Worm (Caenorhabditis elegans): Measurements from ENCODE around the gene hpo-40.

Gene hpo-40

DNA sequence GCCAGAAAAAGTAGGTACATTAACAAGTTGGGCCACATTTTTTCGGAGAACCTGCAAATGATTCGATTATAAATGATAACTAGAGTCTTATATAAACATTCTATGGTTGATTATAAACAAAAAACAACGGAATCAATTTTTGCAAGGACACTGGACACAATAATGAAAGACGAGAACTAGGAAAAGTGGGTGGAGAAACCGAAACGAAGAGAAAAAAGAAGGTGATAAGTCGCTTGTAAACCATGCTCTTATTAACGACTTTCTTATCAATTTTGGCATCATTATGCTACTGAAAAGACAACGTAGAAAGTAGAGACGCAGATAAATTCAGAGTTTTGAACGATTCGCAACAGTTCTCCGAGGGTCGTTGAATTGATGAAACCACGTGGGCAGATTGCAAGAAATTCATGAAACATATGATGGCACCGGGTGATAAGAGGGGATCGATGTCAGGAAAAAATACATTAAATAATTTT lies 22.6 kb upstream of the hpo-40 start, which contains the start of gene ZK856.5:
Gene ZK856.5, minus strand, starts transcription at position 51 of the 476 bp plus-strand sequence.
- TF ChIP-seq ztf-23 (GFP tag; IDR thresholded peaks at IDR 0.05): no peak
- TF ChIP-seq T22C8.4 (GFP tag; IDR thresholded peaks at IDR 0.05): no peak
- TF ChIP-seq ztf-29 (GFP tag; IDR thresholded peaks at IDR 0.05): no peak
- TF ChIP-seq med-1 (GFP tag; optimal IDR thresholded peaks at IDR 0.05; ENCODE audit: insufficient read depth): no peak
- TF ChIP-seq ref-1 (GFP tag; conservative IDR thresholded peaks at IDR 0.05): no peak
- TF ChIP-seq tab-1 (GFP tag; IDR thresholded peaks at IDR 0.05): no peak
- no peak for TF ChIP-seq flt-1 (GFP tag; IDR thresholded peaks at IDR 0.05)
- no peak for TF ChIP-seq klf-2 (GFP tag; conservative IDR thresholded peaks at IDR 0.05)
- no peak for TF ChIP-seq cog-1 (tag; optimal IDR thresholded peaks at IDR 0.05)

DNA sequence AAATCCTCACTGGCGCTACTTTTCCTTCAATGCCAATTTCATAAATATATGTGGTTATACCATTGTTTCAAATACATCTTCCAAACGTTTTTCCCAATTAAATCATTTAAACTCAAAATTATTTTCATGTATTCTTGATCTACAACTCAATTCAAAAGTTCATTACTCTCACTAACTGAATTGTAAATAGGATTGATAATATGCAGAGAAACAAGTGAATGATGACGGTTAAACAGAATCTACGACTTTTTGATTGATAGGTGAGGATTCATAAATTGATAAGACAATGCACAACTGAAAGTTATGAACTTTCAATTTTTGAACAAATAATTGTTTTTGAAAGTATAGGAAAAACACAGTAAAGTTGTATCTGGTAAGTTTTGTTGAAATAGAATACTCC lies 21.5 kb upstream of the hpo-40 start:
- TF ChIP-seq tab-1 (GFP tag; IDR thresholded peaks at IDR 0.05) (no peak), ztf-23 (GFP tag; IDR thresholded peaks at IDR 0.05) (no peak), ztf-29 (GFP tag; IDR thresholded peaks at IDR 0.05) (no peak), T22C8.4 (GFP tag; IDR thresholded peaks at IDR 0.05) (no peak), ref-1 (GFP tag; conservative IDR thresholded peaks at IDR 0.05) (no peak), cog-1 (tag; optimal IDR thresholded peaks at IDR 0.05) (no peak), med-1 (GFP tag; optimal IDR thresholded peaks at IDR 0.05; ENCODE audit: insufficient read depth) (no peak), flt-1 (GFP tag; IDR thresholded peaks at IDR 0.05) (no peak)

DNA sequence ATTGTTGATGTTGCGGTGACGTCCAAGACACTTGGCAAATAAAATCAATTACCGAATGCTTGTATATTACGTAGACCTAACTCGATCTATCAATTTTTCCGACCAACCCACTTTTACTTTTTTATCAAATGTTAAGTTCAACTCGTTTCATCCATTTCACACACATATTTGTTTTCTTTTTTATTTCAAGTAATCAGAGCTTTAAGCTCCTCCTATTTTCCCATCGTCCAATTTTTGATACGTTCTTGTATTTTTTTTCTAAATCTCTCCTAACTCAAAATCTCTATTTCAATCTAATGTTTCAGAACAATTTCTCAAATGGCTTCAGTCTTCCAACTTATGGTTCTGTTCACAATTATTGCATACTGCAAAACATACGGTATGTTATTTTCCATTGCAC lies 14.3 kb upstream of the hpo-40 start, which contains the start of gene ZK856.6:
Gene ZK856.6, plus strand, starts transcription at position 301 of the 400 bp plus-strand sequence.
- TF ChIP-seq T22C8.4 (GFP tag; IDR thresholded peaks at IDR 0.05): no peak
- TF ChIP-seq flt-1 (GFP tag; IDR thresholded peaks at IDR 0.05): no peak
- no peak for TF ChIP-seq ref-1 (GFP tag; conservative IDR thresholded peaks at IDR 0.05)
- TF ChIP-seq ztf-29 (GFP tag; IDR thresholded peaks at IDR 0.05): no peak
- TF ChIP-seq ztf-23 (GFP tag; IDR thresholded peaks at IDR 0.05): no peak
- no peak for TF ChIP-seq klf-2 (GFP tag; conservative IDR thresholded peaks at IDR 0.05)
- no peak for TF ChIP-seq med-1 (GFP tag; optimal IDR thresholded peaks at IDR 0.05; ENCODE audit: insufficient read depth)
- TF ChIP-seq tab-1 (GFP tag; IDR thresholded peaks at IDR 0.05): no peak
- TF ChIP-seq cog-1 (tag; optimal IDR thresholded peaks at IDR 0.05): no peak

DNA sequence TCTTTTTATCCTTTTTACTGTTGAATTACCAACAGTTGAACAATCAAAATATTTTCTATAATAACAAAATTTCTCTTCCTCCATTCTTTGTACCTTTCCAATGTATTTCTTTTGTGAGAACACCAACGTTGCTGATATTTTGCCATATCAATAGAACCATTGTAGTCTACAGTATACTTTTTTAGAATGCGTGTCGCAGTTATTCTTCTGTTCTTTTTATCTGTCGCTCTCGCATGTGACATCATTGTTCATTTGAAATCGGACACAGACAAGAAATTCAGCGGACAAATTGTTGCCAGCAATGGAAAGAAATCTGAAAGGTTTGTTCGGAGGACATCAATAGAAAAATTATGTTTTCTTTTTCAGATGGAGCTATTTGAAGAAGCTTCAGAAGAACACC lies 10.8 kb upstream of the hpo-40 start, which contains the start of gene ZK856.7:
Gene ZK856.7, plus strand, starts transcription at position 186 of the 400 bp plus-strand sequence.
- TF ChIP-seq tab-1 (GFP tag; IDR thresholded peaks at IDR 0.05): no peak
- TF ChIP-seq T22C8.4 (GFP tag; IDR thresholded peaks at IDR 0.05): no peak
- TF ChIP-seq klf-2 (GFP tag; conservative IDR thresholded peaks at IDR 0.05): no peak
- TF ChIP-seq med-1 (GFP tag; optimal IDR thresholded peaks at IDR 0.05; ENCODE audit: insufficient read depth): no peak
- no peak for TF ChIP-seq cog-1 (tag; optimal IDR thresholded peaks at IDR 0.05)
- no peak for TF ChIP-seq ztf-23 (GFP tag; IDR thresholded peaks at IDR 0.05)
- no peak for TF ChIP-seq flt-1 (GFP tag; IDR thresholded peaks at IDR 0.05)
- no peak for TF ChIP-seq ref-1 (GFP tag; conservative IDR thresholded peaks at IDR 0.05)
- TF ChIP-seq ztf-29 (GFP tag; IDR thresholded peaks at IDR 0.05): no peak

DNA sequence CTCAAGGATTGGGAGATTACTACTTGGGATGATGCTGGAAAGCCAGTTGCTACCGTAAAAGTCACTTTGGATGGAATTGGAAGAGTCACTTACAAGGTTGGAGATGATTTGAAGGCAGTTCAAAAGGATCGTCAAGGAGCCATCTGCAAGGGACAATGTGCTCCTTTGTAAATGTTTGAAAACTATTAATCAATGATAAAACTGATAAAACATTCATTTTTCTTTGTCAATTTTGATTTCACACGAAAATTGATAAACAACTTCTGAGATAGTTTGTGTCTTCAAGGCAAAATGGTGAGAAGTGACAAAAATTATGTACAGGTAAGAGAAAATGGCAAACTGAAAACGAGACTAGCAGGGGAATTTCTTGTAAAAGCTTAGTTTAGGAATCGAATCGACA lies 10.4 kb upstream of the hpo-40 start:
- TF ChIP-seq klf-2 (GFP tag; conservative IDR thresholded peaks at IDR 0.05) (no peak), T22C8.4 (GFP tag; IDR thresholded peaks at IDR 0.05) (no peak), flt-1 (GFP tag; IDR thresholded peaks at IDR 0.05) (no peak), cog-1 (tag; optimal IDR thresholded peaks at IDR 0.05) (no peak), ztf-23 (GFP tag; IDR thresholded peaks at IDR 0.05) (no peak), ref-1 (GFP tag; conservative IDR thresholded peaks at IDR 0.05) (no peak), tab-1 (GFP tag; IDR thresholded peaks at IDR 0.05) (no peak), ztf-29 (GFP tag; IDR thresholded peaks at IDR 0.05) (no peak), med-1 (GFP tag; optimal IDR thresholded peaks at IDR 0.05; ENCODE audit: insufficient read depth) (no peak)

DNA sequence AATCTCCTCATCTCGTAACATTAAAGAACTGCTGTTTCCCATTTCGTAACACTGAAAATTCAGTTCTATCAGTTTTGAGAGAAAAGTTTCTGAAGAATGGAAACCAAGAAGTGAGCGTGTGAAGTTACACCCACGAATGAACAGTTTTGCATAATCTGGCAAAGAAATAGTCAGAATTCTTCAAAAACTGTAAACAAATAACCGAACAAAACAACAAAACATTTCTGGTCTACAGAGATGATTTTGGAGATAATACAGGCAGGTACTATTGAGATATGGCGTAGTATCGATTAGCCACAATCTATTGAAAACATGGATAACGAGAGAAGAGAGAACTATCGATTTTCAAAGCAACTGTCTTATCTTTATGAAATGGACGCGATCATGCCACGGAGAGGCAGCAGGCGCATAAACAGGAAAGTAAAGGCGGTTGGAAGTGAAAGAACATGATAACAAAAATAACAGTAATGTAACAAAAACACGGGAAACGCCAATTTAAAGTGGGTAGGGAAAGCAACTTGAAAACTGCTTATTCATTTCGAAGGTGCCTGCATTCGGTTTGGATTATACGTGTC lies 9.2 kb upstream of the hpo-40 start, which contains the start of gene chpf-1:
Gene chpf-1, minus strand, starts transcription at position 51 of the 575 bp plus-strand sequence.
- TF ChIP-seq ref-1 (GFP tag; conservative IDR thresholded peaks at IDR 0.05) (no peak), ztf-29 (GFP tag; IDR thresholded peaks at IDR 0.05) (no peak), med-1 (GFP tag; optimal IDR thresholded peaks at IDR 0.05; ENCODE audit: insufficient read depth) (no peak), ztf-23 (GFP tag; IDR thresholded peaks at IDR 0.05) (no peak), klf-2 (GFP tag; conservative IDR thresholded peaks at IDR 0.05) (no peak), flt-1 (GFP tag; IDR thresholded peaks at IDR 0.05) (no peak)

DNA sequence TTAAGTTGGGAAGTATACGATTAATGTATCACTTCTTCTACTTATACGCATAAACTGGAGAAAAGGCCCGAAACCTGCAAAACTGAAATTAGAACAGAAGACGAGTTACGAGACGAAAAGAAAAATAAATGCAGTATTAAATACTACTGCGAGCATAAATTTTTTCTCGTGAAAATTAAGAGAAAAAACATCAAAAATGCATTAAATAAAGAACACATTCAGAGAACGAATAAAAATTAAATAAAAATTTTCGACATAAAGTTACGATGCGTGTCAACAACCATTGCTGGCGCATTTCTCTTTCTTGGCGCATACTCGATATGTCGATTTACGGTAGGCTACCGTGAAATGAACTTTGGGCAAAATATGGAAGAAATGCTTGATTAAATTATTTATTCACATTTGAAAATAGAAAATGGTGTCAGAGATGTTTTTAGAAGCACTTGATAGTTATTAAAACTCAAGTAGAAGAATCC lies 7.8 kb upstream of the hpo-40 start, which contains the start of the genes ZK856.19 and ZK856.11:
Gene ZK856.19, minus strand, starts transcription at position 51 of the 476 bp plus-strand sequence.
Gene ZK856.11, minus strand, starts transcription at position 76 of the 476 bp plus-strand sequence.
- no peak for TF ChIP-seq tab-1 (GFP tag; IDR thresholded peaks at IDR 0.05)
- no peak for TF ChIP-seq flt-1 (GFP tag; IDR thresholded peaks at IDR 0.05)
- TF ChIP-seq klf-2 (GFP tag; conservative IDR thresholded peaks at IDR 0.05): no peak
- TF ChIP-seq cog-1 (tag; optimal IDR thresholded peaks at IDR 0.05): no peak
- no peak for TF ChIP-seq ref-1 (GFP tag; conservative IDR thresholded peaks at IDR 0.05)
- no peak for TF ChIP-seq med-1 (GFP tag; optimal IDR thresholded peaks at IDR 0.05; ENCODE audit: insufficient read depth)
- no peak for TF ChIP-seq ztf-29 (GFP tag; IDR thresholded peaks at IDR 0.05)
- TF ChIP-seq T22C8.4 (GFP tag; IDR thresholded peaks at IDR 0.05): no peak
- TF ChIP-seq ztf-23 (GFP tag; IDR thresholded peaks at IDR 0.05): no peak

DNA sequence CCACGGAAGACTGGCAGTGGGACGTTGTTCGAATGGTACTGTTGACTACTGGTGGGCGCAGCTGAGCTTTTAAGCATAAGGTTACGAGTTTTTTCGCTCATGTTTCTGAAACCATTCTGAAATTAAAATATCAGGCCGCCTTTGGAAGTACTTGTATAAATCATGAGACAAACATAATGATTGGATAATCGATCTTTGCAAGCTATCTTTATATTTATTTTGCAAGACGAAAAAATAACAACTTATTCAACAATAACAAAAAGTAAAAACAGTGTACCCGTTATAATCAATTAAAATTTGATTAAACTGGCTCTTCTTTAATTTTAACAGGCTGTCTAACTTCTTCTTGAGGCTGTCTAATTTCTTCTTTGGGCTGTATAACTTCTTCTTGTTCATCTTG lies 7.2 kb upstream of the hpo-40 start, which contains the start of gene ZK856.16:
Gene ZK856.16, minus strand, starts transcription at position 101 of the 400 bp plus-strand sequence.
- TF ChIP-seq ztf-23 (GFP tag; IDR thresholded peaks at IDR 0.05) (no peak), med-1 (GFP tag; optimal IDR thresholded peaks at IDR 0.05; ENCODE audit: insufficient read depth) (no peak), ztf-29 (GFP tag; IDR thresholded peaks at IDR 0.05) (no peak), T22C8.4 (GFP tag; IDR thresholded peaks at IDR 0.05) (no peak), tab-1 (GFP tag; IDR thresholded peaks at IDR 0.05) (no peak), flt-1 (GFP tag; IDR thresholded peaks at IDR 0.05) (no peak), cog-1 (tag; optimal IDR thresholded peaks at IDR 0.05) (no peak), klf-2 (GFP tag; conservative IDR thresholded peaks at IDR 0.05) (no peak), ref-1 (GFP tag; conservative IDR thresholded peaks at IDR 0.05) (no peak)

DNA sequence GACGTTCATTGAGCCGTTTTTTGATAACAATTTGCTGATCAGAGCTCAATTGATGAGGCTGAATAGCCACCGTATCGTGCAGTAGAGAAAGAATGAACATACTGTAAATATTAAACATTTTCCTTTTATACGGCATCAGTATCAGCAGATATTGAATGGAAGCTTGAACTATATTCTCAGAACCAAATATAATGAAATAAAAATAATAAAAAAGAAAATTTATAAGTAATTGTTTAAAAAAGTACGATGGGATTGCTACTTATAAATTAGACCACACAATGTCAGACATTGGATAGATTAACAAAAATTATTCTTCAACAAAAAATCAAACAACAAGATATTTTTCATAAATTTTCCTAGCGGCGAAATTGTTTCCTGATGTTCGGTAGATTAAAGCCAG lies 6.2 kb upstream of the hpo-40 start, which contains the start of gene rpc-25:
Gene rpc-25, minus strand, starts transcription at position 101 of the 400 bp plus-strand sequence.
- no peak for TF ChIP-seq ztf-29 (GFP tag; IDR thresholded peaks at IDR 0.05)
- TF ChIP-seq klf-2 (GFP tag; conservative IDR thresholded peaks at IDR 0.05): no peak
- TF ChIP-seq ref-1 (GFP tag; conservative IDR thresholded peaks at IDR 0.05): no peak
- no peak for TF ChIP-seq flt-1 (GFP tag; IDR thresholded peaks at IDR 0.05)
- no peak for TF ChIP-seq med-1 (GFP tag; optimal IDR thresholded peaks at IDR 0.05; ENCODE audit: insufficient read depth)
- no peak for TF ChIP-seq T22C8.4 (GFP tag; IDR thresholded peaks at IDR 0.05)
- no peak for TF ChIP-seq cog-1 (tag; optimal IDR thresholded peaks at IDR 0.05)
- no peak for TF ChIP-seq tab-1 (GFP tag; IDR thresholded peaks at IDR 0.05)
- no peak for TF ChIP-seq ztf-23 (GFP tag; IDR thresholded peaks at IDR 0.05)

Measured in whole organism, midembryonic.